Worm (Caenorhabditis elegans) whole organism, late embryonic: ENCODE measurements around the gene K04C2.8.

ENCODE experiments used
- K02D7.2 ChIP-seq: sonication (generic microtip); optimal IDR thresholded peaks from 2 replicates; lab custom pipeline; 2017; ENCODE audit warnings: mild to moderate bottlenecking, missing genetic modification characterization, missing compliant biosample characterization
- K09A11.1 ChIP-seq: sonication (generic microtip); optimal IDR thresholded peaks from 2 replicates; lab custom pipeline; 2017; ENCODE audit warnings: antibody characterized with exemption, mild to moderate bottlenecking, missing genetic modification characterization, missing compliant biosample characterization; ENCODE audit not compliant: insufficient read depth
- Y22D7AL.16 ChIP-seq: sonication (generic microtip); optimal IDR thresholded peaks from 2 replicates; lab custom pipeline; 2016; ENCODE audit warnings: missing genetic modification characterization, missing compliant biosample characterization
- ahr-1 ChIP-seq: sonication (generic microtip); optimal IDR thresholded peaks from 2 replicates; lab custom pipeline; 2016; ENCODE audit warnings: missing genetic modification characterization, missing compliant biosample characterization
- ceh-18 ChIP-seq: sonication (generic microtip); optimal IDR thresholded peaks from 2 replicates; lab custom pipeline; 2016; ENCODE audit warnings: missing genetic modification characterization, missing compliant biosample characterization
- ceh-34 ChIP-seq: sonication (generic microtip); optimal IDR thresholded peaks from 2 replicates; lab custom pipeline; 2016; ENCODE audit warnings: mild to moderate bottlenecking, missing genetic modification characterization, missing compliant biosample characterization
- ceh-48 ChIP-seq: sonication (generic microtip); optimal IDR thresholded peaks from 2 replicates; lab custom pipeline; 2016; ENCODE audit warnings: missing genetic modification characterization, inconsistent platforms, missing compliant biosample characterization
- ceh-6 ChIP-seq: fragments of 200-800 bp; sonication (Bioruptor generic); optimal IDR thresholded peaks from 2 replicates; lab custom pipeline; 2018; ENCODE audit warnings: mild to moderate bottlenecking, missing genetic modification characterization, missing compliant biosample characterization
- che-1 ChIP-seq: sonication (generic microtip); optimal IDR thresholded peaks from 2 replicates; lab custom pipeline; 2016; ENCODE audit warnings: mild to moderate bottlenecking, missing genetic modification characterization, missing compliant biosample characterization
- dmd-4 ChIP-seq: sonication (generic microtip); optimal IDR thresholded peaks from 2 replicates; lab custom pipeline; 2016; ENCODE audit warnings: borderline replicate concordance, missing genetic modification characterization, missing compliant biosample characterization
- dve-1 ChIP-seq: sonication (generic microtip); optimal IDR thresholded peaks from 2 replicates; lab custom pipeline; 2017; ENCODE audit warnings: antibody characterized with exemption, mild to moderate bottlenecking, missing genetic modification characterization, missing compliant biosample characterization
- fkh-10 ChIP-seq: fragments of 150-350 bp; optimal IDR thresholded peaks from 2 replicates; lab custom pipeline; 2014; ENCODE audit warnings: missing biosample characterization, missing genetic modification reagents, missing genetic modification characterization
- gmeb-2 ChIP-seq: sonication (generic microtip); optimal IDR thresholded peaks from 2 replicates; lab custom pipeline; 2016; ENCODE audit warnings: missing genetic modification characterization, inconsistent platforms, missing compliant biosample characterization
- hlh-13 ChIP-seq: fragments of 200-800 bp; sonication (Bioruptor generic); optimal IDR thresholded peaks from 2 replicates; lab custom pipeline; 2018; ENCODE audit warnings: mild to moderate bottlenecking, missing genetic modification characterization, missing compliant biosample characterization
- hlh-15 ChIP-seq: sonication (generic microtip); optimal IDR thresholded peaks from 2 replicates; lab custom pipeline; 2016; ENCODE audit warnings: missing genetic modification characterization, missing compliant biosample characterization
- hlh-8 ChIP-seq: sonication (generic microtip); optimal IDR thresholded peaks from 2 replicates; lab custom pipeline; 2016; ENCODE audit warnings: missing genotype, missing genetic modification characterization, missing compliant biosample characterization
- lim-6 ChIP-seq: sonication (generic microtip); optimal IDR thresholded peaks from 2 replicates; lab custom pipeline; 2016; ENCODE audit warnings: missing genetic modification characterization, missing compliant biosample characterization
- npax-4 ChIP-seq: sonication (generic microtip); optimal IDR thresholded peaks from 2 replicates; lab custom pipeline; 2016; ENCODE audit warnings: missing genetic modification characterization, missing compliant biosample characterization
- pag-3 ChIP-seq: sonication (generic microtip); optimal IDR thresholded peaks from 2 replicates; lab custom pipeline; 2016; ENCODE audit warnings: missing compliant biosample characterization, missing genetic modification characterization, borderline replicate concordance
- pat-9 ChIP-seq: fragments of 200-800 bp; sonication (Bioruptor generic); optimal IDR thresholded peaks from 2 replicates; lab custom pipeline; 2018; ENCODE audit warnings: mild to moderate bottlenecking, missing genetic modification characterization, moderate library complexity, missing compliant biosample characterization
- pax-1 ChIP-seq: fragments of 150-350 bp; optimal IDR thresholded peaks from 2 replicates; lab custom pipeline; 2014; ENCODE audit warnings: missing biosample characterization, missing genetic modification characterization
- pros-1 ChIP-seq: fragments of 150-350 bp; optimal IDR thresholded peaks from 2 replicates; lab custom pipeline; 2014; ENCODE audit warnings: missing biosample characterization, missing genetic modification reagents, missing genetic modification characterization
- rnt-1 ChIP-seq: sonication (generic microtip); optimal IDR thresholded peaks from 2 replicates; lab custom pipeline; 2016; ENCODE audit warnings: missing genetic modification characterization, missing compliant biosample characterization
- sdc-2 ChIP-seq: sonication (generic microtip); optimal IDR thresholded peaks from 2 replicates; lab custom pipeline; 2016; ENCODE audit warnings: missing genotype, missing genetic modification characterization, missing compliant biosample characterization
- sox-4 ChIP-seq: sonication (generic microtip); optimal IDR thresholded peaks from 2 replicates; lab custom pipeline; 2017; ENCODE audit warnings: mild to moderate bottlenecking, missing genetic modification characterization, inconsistent platforms, missing compliant biosample characterization
- unc-42 ChIP-seq: sonication (generic microtip); optimal IDR thresholded peaks from 2 replicates; lab custom pipeline; 2016; ENCODE audit warnings: missing genotype, missing genetic modification characterization, missing compliant biosample characterization
- unc-86 ChIP-seq: sonication (generic microtip); optimal IDR thresholded peaks from 2 replicates; lab custom pipeline; 2016; ENCODE audit warnings: missing genetic modification characterization, missing compliant biosample characterization

K04C2.8 gene

DNA sequence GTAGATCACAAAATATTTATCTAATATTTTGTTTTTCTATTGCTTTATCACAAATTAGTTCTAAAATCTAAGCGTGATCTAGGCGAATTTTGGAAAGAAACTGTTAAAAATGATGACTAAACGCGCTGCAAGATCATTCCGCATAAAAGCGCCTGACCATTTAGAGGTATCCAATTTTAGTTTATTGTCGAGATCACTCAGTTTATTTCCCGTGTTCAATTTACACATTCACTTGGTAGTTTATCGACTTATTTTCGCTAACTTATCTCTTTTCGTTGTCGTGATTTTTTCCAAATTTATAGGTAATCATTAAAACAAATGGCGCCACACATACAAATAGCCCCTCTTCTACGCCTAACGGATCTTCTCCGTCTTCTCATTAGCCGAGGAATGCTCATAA lies 36.3 kb downstream of the K04C2.8 start, which contains the start of gene T07E3.2:
T07E3.2 (plus strand) TSS at position 301 of the 400 bp plus-strand sequence.
- TF ChIP-seq ahr-1 (tag; lab: Kevin White, UChicago) = no peak
- no peak for TF ChIP-seq K02D7.2
- TF ChIP-seq fkh-10 (GFP tag; lab: Kevin White, UChicago) = no peak
- TF ChIP-seq pros-1 (tag; lab: Kevin White, UChicago) = no peak
- TF ChIP-seq ceh-6 (GFP tag; lab: Kevin White, UChicago) = no peak
- TF ChIP-seq lim-6 (tag; lab: Kevin White, UChicago) = no peak
- no peak for TF ChIP-seq hlh-8 (tag; lab: Kevin White, UChicago)
- TF ChIP-seq ceh-48 (tag; lab: Kevin White, UChicago) = no peak
- TF ChIP-seq che-1 (tag; lab: Kevin White, UChicago) = no peak
- TF ChIP-seq pat-9 (tag; lab: Kevin White, UChicago) = no peak
- no peak for TF ChIP-seq sdc-2
- no peak for TF ChIP-seq pax-1 (tag; lab: Kevin White, UChicago)
- no peak for TF ChIP-seq npax-4

DNA sequence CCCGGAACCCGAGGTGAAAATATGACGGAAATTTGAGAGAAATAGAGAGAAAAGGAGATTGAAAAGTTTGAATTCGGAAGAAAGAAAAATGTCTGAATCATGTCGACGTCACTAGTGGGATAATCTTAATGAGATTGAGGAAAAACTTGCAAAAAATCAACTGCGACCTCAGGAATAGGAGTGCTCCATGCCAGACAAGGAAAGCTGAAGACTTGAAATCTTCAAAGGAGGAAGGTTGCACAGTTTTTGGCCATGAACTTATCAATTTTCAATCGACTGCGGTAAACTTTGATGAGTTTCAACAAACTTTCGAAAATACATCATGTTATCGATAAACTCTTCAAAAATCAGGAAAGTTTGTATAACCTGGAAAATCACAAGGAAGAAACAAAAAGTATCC lies 42.3 kb downstream of the K04C2.8 start, which contains the start of gene pdf-1:
pdf-1 (minus strand) TSS at position 101 of the 400 bp plus-strand sequence.
- TF ChIP-seq ceh-34 (tag; lab: Kevin White, UChicago) (no peak), unc-86 (tag; lab: Kevin White, UChicago) (no peak), sox-4 (tag; lab: Kevin White, UChicago) (no peak), hlh-13 (GFP tag; lab: Kevin White, UChicago) (no peak), ceh-18 (tag; lab: Kevin White, UChicago) (no peak), dve-1 (tag; lab: Kevin White, UChicago) (no peak), pag-3 (no peak), rnt-1 (tag; lab: Kevin White, UChicago) (no peak), hlh-15 (no peak), Y22D7AL.16 (no peak), K09A11.1 (tag; lab: Kevin White, UChicago) (no peak)

DNA sequence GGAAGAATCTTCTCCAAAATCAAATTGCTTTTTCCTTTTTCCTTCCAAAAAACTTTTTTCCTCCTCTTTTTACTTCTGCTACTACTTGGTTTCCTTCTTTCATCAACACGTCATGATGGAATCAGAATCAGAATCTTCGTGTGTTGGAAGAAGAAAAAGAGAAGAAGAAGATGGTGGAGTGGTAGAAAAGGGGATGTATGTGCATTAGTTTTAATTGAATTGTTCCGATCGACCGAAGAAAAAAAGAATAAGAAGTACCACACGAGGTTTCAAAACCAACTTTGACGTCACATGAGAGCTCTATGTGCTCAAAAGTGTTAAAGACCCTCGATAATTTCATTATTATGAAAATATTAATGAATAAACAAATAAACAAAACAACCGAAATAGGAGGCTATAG lies 44.7 kb downstream of the K04C2.8 start:
- TF ChIP-seq che-1 (tag; lab: Kevin White, UChicago) (no peak), dmd-4 (tag; lab: Kevin White, UChicago) (no peak), unc-42 (tag; lab: Kevin White, UChicago) (peak; percentile 69), gmeb-2 (tag; lab: Kevin White, UChicago) (no peak), rnt-1 (tag; lab: Kevin White, UChicago) (no peak)
